Fruit fly (Drosophila melanogaster) whole organism, wandering third instar larva: Measurements from ENCODE around the gene CG33791.
A peak's percentile ranks its signal among the peaks of the same experiment; 100 is the strongest.

Experiments used
- Abd-B ChIP-seq: fragments of >200 bp; optimal IDR thresholded peaks from 2 replicates; lab custom pipeline; 2017; ENCODE audit warnings: missing biosample characterization, missing genetic modification characterization
- CG32264 ChIP-seq: fragments of 200-800 bp; sonication (Bioruptor generic); optimal IDR thresholded peaks from 2 replicates; lab custom pipeline; 2016; ENCODE audit warnings: missing biosample characterization, missing genetic modification characterization
- CG9705 ChIP-seq: fragments of 200-800 bp; sonication (Bioruptor generic); optimal IDR thresholded peaks from 2 replicates; lab custom pipeline; 2018; ENCODE audit warnings: missing biosample characterization, mild to moderate bottlenecking, missing genetic modification characterization
- Dfd ChIP-seq: fragments of >200 bp; optimal IDR thresholded peaks from 2 replicates; lab custom pipeline; 2017; ENCODE audit warnings: missing biosample characterization, missing genetic modification characterization
- Dif ChIP-seq: fragments of 200-275, 200-300 bp; sonication (Bioruptor generic); optimal IDR thresholded peaks from 2 replicates; lab custom pipeline; 2018; ENCODE audit warnings: missing biosample characterization, missing genetic modification characterization; ENCODE audit not compliant: partially characterized antibody
- GATAd ChIP-seq: sonication (Bioruptor generic); optimal IDR thresholded peaks from 2 replicates; lab custom pipeline; 2016; ENCODE audit warnings: missing biosample characterization, missing genetic modification characterization
- Hnf4 ChIP-seq: fragments of 200-800 bp; sonication (Bioruptor generic); optimal IDR thresholded peaks from 2 replicates; lab custom pipeline; 2016; ENCODE audit warnings: missing biosample characterization, mild to moderate bottlenecking, missing genetic modification characterization
- Hr78 ChIP-seq: fragments of >200 bp; optimal IDR thresholded peaks from 2 replicates; lab custom pipeline; 2017; ENCODE audit warnings: missing biosample characterization, missing genetic modification characterization
- Hr83 ChIP-seq: fragments of 200-300 bp; sonication (Bioruptor generic); optimal IDR thresholded peaks from 2 replicates; lab custom pipeline; 2016; ENCODE audit warnings: missing biosample characterization, mild to moderate bottlenecking, missing genetic modification characterization, moderate library complexity; ENCODE audit not compliant: poor library complexity, severe bottlenecking
- Jra ChIP-seq: sonication (Bioruptor generic); optimal IDR thresholded peaks from 2 replicates; lab custom pipeline; 2016; ENCODE audit warnings: missing biosample characterization, missing genetic modification characterization
- Mio ChIP-seq: sonication (Bioruptor generic); optimal IDR thresholded peaks from 2 replicates; lab custom pipeline; 2016; ENCODE audit warnings: missing biosample characterization, missing genetic modification characterization
- Myc ChIP-seq: fragments of >200 bp; optimal IDR thresholded peaks from 2 replicates; lab custom pipeline; 2017
- OdsH ChIP-seq: fragments of 200-800 bp; sonication (Bioruptor generic); optimal IDR thresholded peaks from 2 replicates; lab custom pipeline; 2016; ENCODE audit warnings: missing biosample characterization, mild to moderate bottlenecking, missing genetic modification characterization
- Rel ChIP-seq, 2 experiments: fragments of 200-800 bp; sonication (Bioruptor generic) in 1 of 2; optimal IDR thresholded peaks; 2 replicates in 1 of 2; 3 replicates in 1 of 2; lab custom pipeline; 2016 to 2019; ENCODE audit warnings: mild to moderate bottlenecking in 2 of 2, missing biosample characterization in 2 of 2, missing genetic modification characterization in 2 of 2, moderate library complexity in 1 of 2
- Sp1 ChIP-seq: fragments of 200-800 bp; sonication (Bioruptor generic); optimal IDR thresholded peaks from 3 replicates; lab custom pipeline; 2019; ENCODE audit warnings: missing biosample characterization, mild to moderate bottlenecking, missing genetic modification characterization, moderate library complexity
- Vsx2 ChIP-seq: fragments of 200-300, 225-300 bp; sonication (Bioruptor generic); optimal IDR thresholded peaks from 2 replicates; lab custom pipeline; 2018; ENCODE audit warnings: missing biosample characterization, missing genetic modification characterization; ENCODE audit not compliant: partially characterized antibody
- brk ChIP-seq: fragments of 200-800 bp; sonication (Bioruptor generic); optimal IDR thresholded peaks from 2 replicates; lab custom pipeline; 2016; ENCODE audit warnings: missing biosample characterization, mild to moderate bottlenecking, missing genetic modification characterization
- dl ChIP-seq, 2 experiments: fragments of 175-275, 200-275 bp in 1 of 2; fragments of 200-275 bp in 1 of 2; sonication (Bioruptor generic); optimal IDR thresholded peaks; lab custom pipeline; 2018; ENCODE audit warnings: mild to moderate bottlenecking in 2 of 2, missing biosample characterization in 2 of 2, missing genetic modification characterization in 2 of 2, moderate library complexity in 2 of 2; ENCODE audit not compliant: partially characterized antibody in 2 of 2, insufficient read depth in 1 of 2
- dmrt93B ChIP-seq: fragments of 200-800 bp; sonication (Bioruptor generic); optimal IDR thresholded peaks from 2 replicates; lab custom pipeline; 2018; ENCODE audit warnings: missing biosample characterization, mild to moderate bottlenecking, missing genetic modification characterization
- ey ChIP-seq: fragments of 200-800 bp; sonication (Bioruptor generic); optimal IDR thresholded peaks from 2 replicates; lab custom pipeline; 2016; ENCODE audit warnings: missing biosample characterization, missing genetic modification characterization
- foxo ChIP-seq, 2 experiments: fragments of 200-800 bp; sonication (Bioruptor generic); optimal IDR thresholded peaks; 2 replicates in 1 of 2; 3 replicates in 1 of 2; lab custom pipeline; 2016 to 2017; ENCODE audit warnings: missing biosample characterization in 2 of 2, missing genetic modification characterization in 2 of 2
- fru ChIP-seq: fragments of 200-800 bp; sonication (Bioruptor generic); optimal IDR thresholded peaks from 3 replicates; lab custom pipeline; 2016; ENCODE audit warnings: missing biosample characterization, mild to moderate bottlenecking, missing genetic modification characterization
- h ChIP-seq: fragments of 200-800 bp; sonication (Bioruptor generic); optimal IDR thresholded peaks from 3 replicates; lab custom pipeline; 2016; ENCODE audit warnings: missing biosample characterization, mild to moderate bottlenecking, missing genetic modification characterization
- jim ChIP-seq: fragments of 175-275, 200-325 bp; sonication (Bioruptor generic); optimal IDR thresholded peaks from 2 replicates; lab custom pipeline; 2016; ENCODE audit warnings: missing biosample characterization, mild to moderate bottlenecking, missing genetic modification characterization
- lola ChIP-seq: fragments of >200 bp; optimal IDR thresholded peaks from 2 replicates; lab custom pipeline; 2017; ENCODE audit warnings: missing biosample characterization, missing genetic modification characterization
- pan ChIP-seq: fragments of >200 bp; optimal IDR thresholded peaks from 2 replicates; lab custom pipeline; 2017
- psq ChIP-seq: fragments of 200-800 bp; sonication (Bioruptor generic); optimal IDR thresholded peaks from 3 replicates; lab custom pipeline; 2017; ENCODE audit warnings: missing biosample characterization, mild to moderate bottlenecking, missing genetic modification characterization, moderate library complexity
- rgr ChIP-seq: fragments of 200-800 bp; sonication (Bioruptor generic); optimal IDR thresholded peaks from 3 replicates; lab custom pipeline; 2016; ENCODE audit warnings: missing biosample characterization, mild to moderate bottlenecking, missing genetic modification characterization
- sage ChIP-seq: fragments of 200-800 bp; sonication (Bioruptor generic); optimal IDR thresholded peaks from 2 replicates; lab custom pipeline; 2016; ENCODE audit warnings: missing biosample characterization, mild to moderate bottlenecking, missing genetic modification characterization
- tai ChIP-seq: sonication (Bioruptor generic); optimal IDR thresholded peaks from 2 replicates; lab custom pipeline; 2016; ENCODE audit warnings: missing biosample characterization, missing genetic modification characterization
- usp ChIP-seq: fragments of >200 bp; optimal IDR thresholded peaks from 2 replicates; lab custom pipeline; 2017; ENCODE audit warnings: missing biosample characterization, missing genetic modification characterization
- woc ChIP-seq: sonication (Bioruptor generic); optimal IDR thresholded peaks from 2 replicates; lab custom pipeline; 2016; ENCODE audit warnings: missing biosample characterization, mild to moderate bottlenecking, missing genetic modification characterization

The CG33791 gene

dm6 chr3L:1569162-1569965 lies 33.4 kb upstream of the CG33791 start, which contains the start of gene Tmep:
TSS of gene Tmep (plus strand) at chr3L:1569181.
- TF ChIP-seq Myc (lab: Kevin White, UChicago) (peak; percentile 15), Rel (GFP tag; optimal IDR thresholded peaks at IDR 0.05; lab: Kevin White, UChicago) (no peak), Rel (tag; optimal IDR thresholded peaks at IDR 0.05; lab: Kevin White, UChicago) (peak; percentile 85), OdsH (peak; percentile 30), Hnf4 (GFP tag; lab: Kevin White, UChicago) (no peak), Hr83 (peak; percentile 19), fru (GFP tag; lab: Kevin White, UChicago) (peak; percentile 7), tai (GFP tag; lab: Kevin White, UChicago) (no peak), dl (GFP tag; optimal IDR thresholded peaks at IDR 0.05; lab: Kevin White, UChicago; ENCODE audit: insufficient read depth in 1 of 2, partially characterized antibody in 2 of 2) (no peak), Sp1 (peak; percentile 22)

dm6 chr3L:1569966-1570276 lies 32.8 kb upstream of the CG33791 start:
- peak; percentile 88 for TF ChIP-seq psq (GFP tag; lab: Kevin White, UChicago)
- TF ChIP-seq Hr78 (GFP tag; lab: Kevin White, UChicago): no peak

dm6 chr3L:1571077-1571476 lies 31.7 kb upstream of the CG33791 start:
- TF ChIP-seq GATAd (GFP tag; lab: Kevin White, UChicago) (no peak), Hnf4 (GFP tag; lab: Kevin White, UChicago) (no peak), Vsx2 (GFP tag; lab: Kevin White, UChicago) (no peak), CG9705 (no peak), jim (GFP tag; lab: Kevin White, UChicago) (no peak), rgr (GFP tag; lab: Kevin White, UChicago) (no peak), foxo (GFP tag; optimal IDR thresholded peaks at IDR 0.05; lab: Kevin White, UChicago) (no peak), sage (GFP tag; lab: Kevin White, UChicago) (no peak), lola (GFP tag; lab: Kevin White, UChicago) (no peak), Hr78 (GFP tag; lab: Kevin White, UChicago) (no peak), Myc (lab: Kevin White, UChicago) (no peak)

dm6 chr3L:1573191-1573590 lies 29.6 kb upstream of the CG33791 start:
- TF ChIP-seq fru (GFP tag; lab: Kevin White, UChicago) (no peak), h (GFP tag; lab: Kevin White, UChicago) (no peak), jim (GFP tag; lab: Kevin White, UChicago) (no peak), dmrt93B (no peak), CG32264 (GFP tag; lab: Kevin White, UChicago) (no peak), woc (no peak), Vsx2 (GFP tag; lab: Kevin White, UChicago) (no peak), Hr78 (GFP tag; lab: Kevin White, UChicago) (no peak), brk (GFP tag; lab: Kevin White, UChicago) (no peak), Abd-B (GFP tag; lab: Kevin White, UChicago) (no peak), ey (GFP tag; lab: Kevin White, UChicago) (no peak), Dif (GFP tag; lab: Kevin White, UChicago) (no peak), usp (GFP tag; lab: Kevin White, UChicago) (no peak)

- TF ChIP-seq OdsH (no peak), Jra (GFP tag; lab: Kevin White, UChicago) (no peak), dmrt93B (no peak), Dfd (GFP tag; lab: Kevin White, UChicago) (no peak), Mio (GFP tag; lab: Kevin White, UChicago) (no peak), dl (GFP tag; optimal IDR thresholded peaks at IDR 0.05; lab: Kevin White, UChicago; ENCODE audit: insufficient read depth in 1 of 2, partially characterized antibody in 2 of 2) (no peak), sage (GFP tag; lab: Kevin White, UChicago) (no peak), pan (lab: Kevin White, UChicago) (no peak), Myc (lab: Kevin White, UChicago) (no peak)
- TF ChIP-seq, all 38 proteins: peak for 0
Measured at dm6 chr3L:1575731-1576376, 26.9 kb upstream of the CG33791 start.
